Worm (Caenorhabditis elegans) whole organism, L4/young adult: ENCODE measurements around the gene F36H9.10.

Experiments
- W03F9.2 ChIP-seq: fragments of 150-350 bp; optimal IDR thresholded peaks from 2 replicates; lab custom pipeline; 2014; ENCODE audit warnings: missing biosample characterization, missing genetic modification characterization
- dao-5 ChIP-seq: sonication (generic microtip); optimal IDR thresholded peaks from 2 replicates; lab custom pipeline; 2016; ENCODE audit warnings: missing genotype, missing genetic modification characterization, moderate library complexity, missing compliant biosample characterization
- him-1 ChIP-seq: sonication (generic microtip); optimal IDR thresholded peaks from 2 replicates; lab custom pipeline; 2016; ENCODE audit warnings: missing genotype, missing genetic modification reagents, missing genetic modification characterization, missing compliant biosample characterization

F36H9.10 gene

DNA sequence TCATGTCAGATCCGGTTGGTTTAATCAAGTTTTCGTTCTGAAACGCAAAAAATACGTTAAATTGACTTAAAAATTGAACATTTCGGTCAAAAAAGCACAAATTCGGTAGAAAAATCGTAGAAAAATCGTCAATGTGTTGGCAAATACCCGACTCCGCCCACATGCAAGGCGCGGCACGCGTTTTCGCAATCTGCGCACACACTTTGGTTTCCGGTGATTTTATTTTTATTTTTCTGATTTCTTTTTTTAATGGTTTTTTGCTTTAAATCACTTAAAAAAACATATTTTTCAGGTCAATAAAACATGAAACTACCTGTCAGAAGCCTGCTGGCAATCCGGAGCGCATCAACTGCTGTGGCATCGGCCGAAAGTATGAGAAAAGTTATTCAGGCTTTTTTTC, 23.3 kb downstream of the F36H9.10 start, which contains the start of the genes gly-7 and mrpl-39:
TSS of gene gly-7 (minus strand) at position 37 of the 400 bp plus-strand sequence.
TSS of gene mrpl-39 (plus strand) at position 293 of the 400 bp plus-strand sequence.
- peak; percentile 2 for TF ChIP-seq W03F9.2 (tag; lab: Kevin White, UChicago)
- TF ChIP-seq dao-5 (tag; lab: Kevin White, UChicago) = no peak

DNA sequence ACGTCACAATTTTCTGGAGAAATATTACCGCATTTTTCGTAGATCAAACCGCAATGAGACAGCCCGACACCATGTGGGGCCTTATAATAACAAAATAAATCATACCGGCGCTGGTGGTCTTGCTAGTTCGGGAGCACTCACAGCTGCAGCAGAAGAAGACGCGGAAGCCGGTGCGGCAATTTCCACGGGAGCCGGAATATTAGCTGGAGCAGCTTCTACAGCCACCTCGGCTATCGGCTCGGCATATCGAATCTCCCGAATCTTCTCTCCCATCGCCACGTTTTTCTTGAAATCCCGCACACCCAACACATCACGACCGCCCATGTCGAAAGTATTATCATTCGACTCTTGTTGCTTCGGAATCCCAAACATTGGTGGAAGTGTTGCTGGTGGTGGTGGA, 26.5 kb downstream of the F36H9.10 start:
- TF ChIP-seq W03F9.2 (tag; lab: Kevin White, UChicago) (no peak), him-1 (tag; lab: Kevin White, UChicago) (no peak), dao-5 (tag; lab: Kevin White, UChicago) (no peak)

DNA sequence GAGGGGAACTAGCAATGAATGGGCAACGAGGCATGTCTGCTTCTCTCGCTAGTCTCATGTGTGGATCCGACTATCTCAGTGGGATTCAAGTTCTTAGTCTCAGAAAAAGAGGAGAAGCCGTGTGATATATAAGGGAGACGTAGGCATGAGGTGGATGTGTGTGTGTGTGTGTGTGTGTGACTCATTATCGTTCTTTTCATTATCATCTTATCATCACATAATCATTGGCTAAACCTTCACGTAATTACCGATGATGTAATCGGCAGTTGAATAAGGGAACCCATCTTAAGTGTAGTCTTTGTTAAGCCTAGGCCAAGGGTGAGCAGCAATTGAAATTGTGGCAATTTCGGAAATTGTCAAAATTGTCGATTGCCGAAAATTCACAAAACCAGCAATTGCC, 32.0 kb downstream of the F36H9.10 start, which contains the start of gene Y32G9B.1:
TSS of gene Y32G9B.1 (minus strand) at position 101 of the 400 bp plus-strand sequence.
- no peak for TF ChIP-seq dao-5 (tag; lab: Kevin White, UChicago)
- TF ChIP-seq him-1 (tag; lab: Kevin White, UChicago) = no peak
- TF ChIP-seq W03F9.2 (tag; lab: Kevin White, UChicago) = no peak

DNA sequence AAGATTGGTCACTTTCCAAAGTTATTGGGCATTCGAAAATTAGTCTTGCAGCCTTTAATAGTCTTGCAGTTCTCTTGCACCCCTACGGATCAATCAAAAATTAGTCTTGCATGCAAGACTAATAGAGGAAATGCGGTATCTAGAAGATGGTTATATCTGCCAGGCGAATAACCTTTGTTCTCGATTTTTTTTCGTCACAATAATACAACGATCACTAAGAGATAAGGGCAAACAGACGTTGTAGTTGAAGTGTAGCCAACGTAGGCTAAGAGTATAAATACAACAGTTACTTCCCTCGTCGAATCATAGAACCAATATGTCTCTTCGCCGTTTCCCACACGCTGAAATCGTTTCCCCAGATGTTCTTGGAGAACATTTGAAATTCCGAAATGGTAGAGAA, 43.7 kb downstream of the F36H9.10 start, which contains the start of gene T10B5.8:
TSS of gene T10B5.8 (plus strand) at position 301 of the 400 bp plus-strand sequence.
- TF ChIP-seq him-1 (tag; lab: Kevin White, UChicago) (no peak), W03F9.2 (tag; lab: Kevin White, UChicago) (no peak), dao-5 (tag; lab: Kevin White, UChicago) (no peak)

DNA sequence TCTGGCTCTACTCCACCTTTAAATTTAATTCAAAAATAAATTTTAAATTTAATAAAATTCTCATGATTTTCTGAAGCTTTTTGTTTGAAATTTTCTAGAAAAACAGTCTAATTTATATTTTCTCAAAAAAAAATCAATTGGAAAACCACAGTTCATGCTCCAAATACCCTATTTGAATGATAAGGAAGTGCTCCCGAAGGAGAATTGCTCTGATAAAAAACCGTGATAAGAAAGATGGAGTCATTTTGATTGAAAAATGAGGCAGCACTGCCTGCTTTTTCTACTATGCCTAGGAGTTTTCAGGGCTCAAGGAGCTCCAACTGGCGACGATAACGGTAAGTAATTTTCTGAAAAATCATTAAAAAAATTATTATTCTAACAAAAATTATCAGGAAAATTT, 48.0 kb downstream of the F36H9.10 start, which contains the start of gene T10B5.7:
TSS of gene T10B5.7 (plus strand) at position 225 of the 400 bp plus-strand sequence.
- TF ChIP-seq W03F9.2 (tag; lab: Kevin White, UChicago) (no peak), dao-5 (tag; lab: Kevin White, UChicago) (no peak), him-1 (tag; lab: Kevin White, UChicago) (no peak)

DNA sequence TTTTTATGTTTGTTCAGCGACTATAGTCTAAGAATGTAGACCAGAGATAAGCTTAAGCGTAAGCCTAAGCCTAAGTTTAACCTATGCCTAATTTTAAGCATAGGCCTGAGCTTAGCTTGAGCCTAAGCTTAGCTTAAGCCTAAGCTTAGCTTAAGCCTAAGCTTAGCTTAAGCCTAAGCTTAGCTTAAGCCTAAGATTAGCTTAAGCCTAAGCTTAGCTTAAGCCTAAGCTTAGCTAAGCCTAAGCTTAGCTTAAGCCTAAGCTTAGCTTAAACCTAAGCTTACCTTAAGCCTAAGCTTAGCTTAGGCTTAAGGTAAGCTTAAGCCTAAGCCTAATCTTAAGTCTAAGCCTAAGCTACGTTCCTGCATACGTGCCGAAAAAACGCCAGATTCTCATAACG, 50.6 kb downstream of the F36H9.10 start:
- TF ChIP-seq him-1 (tag; lab: Kevin White, UChicago) = no peak
- TF ChIP-seq dao-5 (tag; lab: Kevin White, UChicago) = no peak
- TF ChIP-seq W03F9.2 (tag; lab: Kevin White, UChicago) = no peak
